Worm (Caenorhabditis elegans): ENCODE results near the gene pyr-1.

DNA sequence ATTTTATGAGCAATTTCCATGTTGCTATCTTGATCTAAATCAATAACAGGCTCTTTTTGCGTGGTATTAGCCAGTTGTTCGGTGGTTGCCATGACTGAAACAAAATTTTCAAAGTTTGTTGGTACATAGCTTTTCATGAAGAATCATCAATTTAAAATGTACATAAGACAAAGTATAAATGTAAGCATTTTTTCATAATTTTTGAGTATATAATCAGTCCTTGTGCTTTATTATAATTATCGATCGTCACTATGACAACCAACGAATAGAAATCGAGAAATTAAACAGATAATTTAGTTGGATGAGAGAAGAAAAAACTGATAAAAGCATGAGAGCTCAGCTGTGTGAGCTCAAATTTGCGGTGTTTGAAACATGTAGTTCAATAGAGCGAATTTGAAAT is 29.0 kb upstream of the pyr-1 start, which contains the start of gene T22C8.3:
- TF ChIP-seq nhr-28 (tag; optimal IDR thresholded peaks at IDR 0.05) (no peak), mep-1 (tag; optimal IDR thresholded peaks at IDR 0.05) (no peak), lsy-2 (tag; optimal IDR thresholded peaks at IDR 0.05) (no peak), lin-13 (tag; optimal IDR thresholded peaks at IDR 0.05) (no peak), lin-32 (GFP tag; optimal IDR thresholded peaks at IDR 0.05) (no peak), elt-3 (tag; optimal IDR thresholded peaks at IDR 0.05) (no peak), unc-62 (GFP tag; optimal IDR thresholded peaks at IDR 0.05) (no peak), nhr-76 (tag; optimal IDR thresholded peaks at IDR 0.05) (no peak), M03D4.4 (tag; optimal IDR thresholded peaks at IDR 0.05) (no peak), unc-39 (tag; optimal IDR thresholded peaks at IDR 0.05) (no peak), mls-2 (tag; optimal IDR thresholded peaks at IDR 0.05) (no peak), nhr-12 (tag; optimal IDR thresholded peaks at IDR 0.05) (no peak)

Measured in whole organism, mixed stage, embryonic.